Comparison of ENCODE assay signal across 3 fruit fly cellular contexts in genomic region chr3R:15113584-15113983, dm6.
TF ChIP-seq lines count a peak whose summit lies in the region.

No protein-coding gene starts in this region.

- TF ChIP-seq CTCF in whole organism, embryonic (GFP tag; optimal IDR thresholded peaks at IDR 0.05; lab: Kevin White, UChicago), result no peak

TF ChIP-seq in whole organism, embryonic, 481 proteins besides CTCF, POLR2A, EP300 and RAD21:
- TF ChIP-seq CG11504 (tag; optimal IDR thresholded peaks at IDR 0.05; lab: Kevin White, UChicago) (peak; percentile 13), Med (GFP tag; lab: Kevin White, UChicago) (peak; percentile 44), CG2678 (tag; optimal IDR thresholded peaks at IDR 0.05; lab: Kevin White, UChicago) (peak; percentile 3), gem (tag; optimal IDR thresholded peaks at IDR 0.05; lab: Kevin White, UChicago) (peak; percentile 13), CG8089 (GFP tag; optimal IDR thresholded peaks at IDR 0.05; lab: Kevin White, UChicago) (no peak), bsh (GFP tag; optimal IDR thresholded peaks at IDR 0.05; lab: Kevin White, UChicago) (peak in 1 of 2 experiments; percentile 14), Drgx (GFP tag; IDR thresholded peaks at IDR 0.05; lab: Robert Waterston, UW) (peak; percentile 37; the same call in 1 of the 2 replicates), dmrt99B (tag; optimal IDR thresholded peaks at IDR 0.05; lab: Kevin White, UChicago) (peak; percentile 1), CG6813 (GFP tag; optimal IDR thresholded peaks at IDR 0.05; lab: Kevin White, UChicago) (no peak), ttk (GFP tag; IDR thresholded peaks at IDR 0.05; lab: Robert Waterston, UW) (no peak), CG12942 (GFP tag; optimal IDR thresholded peaks at IDR 0.05; lab: Kevin White, UChicago) (no peak)
TF ChIP-seq in whole organism, embryonic: peak in this region for 7.

TF ChIP-seq in whole organism, prepupa, 60 proteins besides CTCF, POLR2A, EP300 and RAD21 (continues in another document):
- TF ChIP-seq CG31627 (GFP tag; optimal IDR thresholded peaks at IDR 0.05; lab: Kevin White, UChicago) (no peak), CG34406 (GFP tag; optimal IDR thresholded peaks at IDR 0.05; lab: Kevin White, UChicago) (no peak), salr (GFP tag; optimal IDR thresholded peaks at IDR 0.05; lab: Kevin White, UChicago) (peak in 1 of 2 experiments; percentile 60), Eip78C (GFP tag; lab: Kevin White, UChicago) (peak; percentile 75), Sox15 (GFP tag; optimal IDR thresholded peaks at IDR 0.05; lab: Kevin White, UChicago) (no peak), Blimp-1 (GFP tag; optimal IDR thresholded peaks at IDR 0.05; lab: Kevin White, UChicago) (no peak), Lpt (GFP tag; optimal IDR thresholded peaks at IDR 0.05; lab: Kevin White, UChicago) (peak; percentile 46), Met (GFP tag; optimal IDR thresholded peaks at IDR 0.05; lab: Kevin White, UChicago) (no peak), eg (GFP tag; IDR thresholded peaks at IDR 0.05; lab: Robert Waterston, UW) (peak; percentile 62; the same call in 1 of the 3 replicates), dac (GFP tag; optimal IDR thresholded peaks at IDR 0.05; lab: Kevin White, UChicago) (peak; percentile 15), Eip93F (GFP tag; optimal IDR thresholded peaks at IDR 0.05; lab: Kevin White, UChicago) (no peak), topi (GFP tag; optimal IDR thresholded peaks at IDR 0.05; lab: Kevin White, UChicago) (no peak), acj6 (GFP tag; optimal IDR thresholded peaks at IDR 0.05; lab: Kevin White, UChicago) (peak; percentile 25), CG7368 (GFP tag; optimal IDR thresholded peaks at IDR 0.05; lab: Kevin White, UChicago) (no peak), dsx (GFP tag; optimal IDR thresholded peaks at IDR 0.05; lab: Kevin White, UChicago; ENCODE audit: poor library complexity, severe bottlenecking) (no peak), spab (GFP tag; optimal IDR thresholded peaks at IDR 0.05; lab: Kevin White, UChicago) (no peak), Hr39 (GFP tag; optimal IDR thresholded peaks at IDR 0.05; lab: Kevin White, UChicago) (no peak), svp (GFP tag; lab: Kevin White, UChicago) (no peak), CG6163 (GFP tag; IDR thresholded peaks at IDR 0.05; lab: Robert Waterston, UW) (peak; percentile 51; the same call in 1 of the 3 replicates), Sox14 (GFP tag; optimal IDR thresholded peaks at IDR 0.05; lab: Kevin White, UChicago) (no peak), Ets96B (tag; optimal IDR thresholded peaks at IDR 0.05; lab: Kevin White, UChicago) (peak; percentile 51), CG1621 (tag; optimal IDR thresholded peaks at IDR 0.05; lab: Kevin White, UChicago) (no peak), achi (GFP tag; optimal IDR thresholded peaks at IDR 0.05; lab: Kevin White, UChicago) (peak; percentile 61), fkh (GFP tag; optimal IDR thresholded peaks at IDR 0.05; lab: Kevin White, UChicago) (no peak), CG6276 (GFP tag; optimal IDR thresholded peaks at IDR 0.05; lab: Kevin White, UChicago) (peak; percentile 46), CG11902 (GFP tag; optimal IDR thresholded peaks at IDR 0.05; lab: Kevin White, UChicago) (no peak), net (GFP tag; optimal IDR thresholded peaks at IDR 0.05; lab: Kevin White, UChicago) (peak; percentile 7), fd85E (GFP tag; optimal IDR thresholded peaks at IDR 0.05; lab: Kevin White, UChicago) (no peak), CG6792 (GFP tag; optimal IDR thresholded peaks at IDR 0.05; lab: Kevin White, UChicago) (no peak), CG11762 (GFP tag; optimal IDR thresholded peaks at IDR 0.05; lab: Kevin White, UChicago; ENCODE audit: insufficient read depth) (no peak), CG3919 (GFP tag; optimal IDR thresholded peaks at IDR 0.05; lab: Kevin White, UChicago) (peak; percentile 48), CG9139 (GFP tag; optimal IDR thresholded peaks at IDR 0.05; lab: Kevin White, UChicago) (no peak), OdsH (GFP tag; optimal IDR thresholded peaks at IDR 0.05; lab: Kevin White, UChicago) (peak; percentile 45), CG6808 (GFP tag; optimal IDR thresholded peaks at IDR 0.05; lab: Kevin White, UChicago) (no peak), CG10631 (GFP tag; optimal IDR thresholded peaks at IDR 0.05; lab: Kevin White, UChicago) (peak; percentile 50), cyc (GFP tag; optimal IDR thresholded peaks at IDR 0.05; lab: Kevin White, UChicago) (no peak), CG8632 (GFP tag; optimal IDR thresholded peaks at IDR 0.05; lab: Kevin White, UChicago) (no peak), fd59A (GFP tag; optimal IDR thresholded peaks at IDR 0.05; lab: Kevin White, UChicago) (no peak), CG8319 (GFP tag; optimal IDR thresholded peaks at IDR 0.05; lab: Kevin White, UChicago) (no peak), vri (GFP tag; optimal IDR thresholded peaks at IDR 0.05; lab: Kevin White, UChicago) (no peak), CG15336 (GFP tag; IDR thresholded peaks at IDR 0.05; lab: Robert Waterston, UW) (peak; percentile 74), esn (GFP tag; optimal IDR thresholded peaks at IDR 0.05; lab: Kevin White, UChicago) (no peak)

TF ChIP-seq in whole organism, pupa, 21 proteins besides CTCF, POLR2A, EP300 and RAD21:
- TF ChIP-seq D1 (tag; optimal IDR thresholded peaks at IDR 0.05; lab: Kevin White, UChicago) (no peak), CG34367 (tag; optimal IDR thresholded peaks at IDR 0.05; lab: Kevin White, UChicago) (no peak), CG32121 (GFP tag; IDR thresholded peaks at IDR 0.05; lab: Robert Waterston, UW) (no peak), EcR (GFP tag; optimal IDR thresholded peaks at IDR 0.05; lab: Kevin White, UChicago) (no peak), CG14655 (GFP tag; optimal IDR thresholded peaks at IDR 0.05; lab: Kevin White, UChicago) (peak; percentile 77), CG17806 (tag; optimal IDR thresholded peaks at IDR 0.05; lab: Kevin White, UChicago) (peak; percentile 36), CG15710 (tag; optimal IDR thresholded peaks at IDR 0.05; lab: Kevin White, UChicago) (peak; percentile 14), Pif1B (GFP tag; optimal IDR thresholded peaks at IDR 0.05; lab: Kevin White, UChicago) (no peak), fd96Ca (GFP tag; IDR thresholded peaks at IDR 0.05; lab: Robert Waterston, UW) (no peak), CG9948 (tag; optimal IDR thresholded peaks at IDR 0.05; lab: Kevin White, UChicago) (peak; percentile 54), CG8159 (tag; optimal IDR thresholded peaks at IDR 0.05; lab: Kevin White, UChicago) (peak; percentile 42), Pif1A (GFP tag; optimal IDR thresholded peaks at IDR 0.05; lab: Kevin White, UChicago) (no peak), CG4496 (GFP tag; IDR thresholded peaks at IDR 0.05; lab: Robert Waterston, UW) (peak; percentile 41; the same call in 2 of the 3 replicates), rn (GFP tag; IDR thresholded peaks at IDR 0.05; lab: Robert Waterston, UW) (no peak), CG12605 (GFP tag; IDR thresholded peaks at IDR 0.05; lab: Robert Waterston, UW) (no peak), CG10348 (GFP tag; IDR thresholded peaks at IDR 0.05; lab: Robert Waterston, UW) (no peak), gl (tag; optimal IDR thresholded peaks at IDR 0.05; lab: Kevin White, UChicago) (no peak), CG13204 (GFP tag; optimal IDR thresholded peaks at IDR 0.05; lab: Kevin White, UChicago) (no peak), CG8301 (tag; optimal IDR thresholded peaks at IDR 0.05; lab: Kevin White, UChicago) (peak; percentile 73), Snoo (tag; optimal IDR thresholded peaks at IDR 0.05; lab: Kevin White, UChicago) (no peak), Ets98B (GFP tag; IDR thresholded peaks at IDR 0.05; lab: Robert Waterston, UW) (peak; percentile 28; the same call in 1 of the 2 replicates)

Comparison
In these comparisons a context has a peak if more than half of its experiments do, and no peak if none do; other contexts are left out.
1. Of the 7 proteins assayed by ChIP-seq in both whole organism, embryonic and whole organism, prepupa: peak only in whole organism, embryonic: none; only in whole organism, prepupa: Gug and Lpt; in both: none; in neither: 5.